Worm (Caenorhabditis elegans) whole organism, L3 larva: Measurements from ENCODE around the gene F55A11.4.

Experiments used
- R02D3.7 ChIP-seq: fragments of 150-350 bp; optimal IDR thresholded peaks from 2 replicates; lab custom pipeline; 2014; ENCODE audit warnings: missing biosample characterization, missing genetic modification characterization
- ZK546.5 ChIP-seq: sonication (generic microtip); optimal IDR thresholded peaks from 2 replicates; lab custom pipeline; 2017; ENCODE audit warnings: missing biosample characterization, missing genetic modification characterization
- aly-2 ChIP-seq: fragments of 150-350 bp; optimal IDR thresholded peaks from 2 replicates; lab custom pipeline; 2014; ENCODE audit warnings: missing biosample characterization, missing genetic modification characterization
- ceh-16 ChIP-seq: sonication (generic microtip); optimal IDR thresholded peaks from 2 replicates; lab custom pipeline; 2017; ENCODE audit warnings: missing biosample characterization, missing genetic modification characterization
- ceh-28 ChIP-seq: fragments of 150-350 bp; optimal IDR thresholded peaks from 2 replicates; lab custom pipeline; 2014; ENCODE audit warnings: missing biosample characterization, missing genetic modification reagents, missing genetic modification characterization
- ceh-9 ChIP-seq: sonication (generic microtip); optimal IDR thresholded peaks from 2 replicates; lab custom pipeline; 2018; ENCODE audit warnings: missing biosample characterization, missing genetic modification characterization
- daf-12 ChIP-seq: fragments of 150-350 bp; optimal IDR thresholded peaks from 2 replicates; lab custom pipeline; 2014; ENCODE audit warnings: missing biosample characterization, missing genetic modification reagents, missing genetic modification characterization
- egl-27 ChIP-seq: sonication (generic microtip); optimal IDR thresholded peaks from 4 replicates; lab custom pipeline; 2017; ENCODE audit warnings: missing biosample characterization, missing genetic modification reagents, missing genetic modification characterization
- egl-5 ChIP-seq: fragments of 150-350 bp; optimal IDR thresholded peaks from 2 replicates; lab custom pipeline; 2017; ENCODE audit warnings: missing biosample characterization, missing genetic modification reagents, missing genetic modification characterization, inconsistent platforms
- elt-2 ChIP-seq: sonication (generic microtip); optimal IDR thresholded peaks from 2 replicates; lab custom pipeline; 2016; ENCODE audit warnings: missing genetic modification reagents, mild to moderate bottlenecking, missing genetic modification characterization, missing compliant biosample characterization
- elt-3 ChIP-seq, 3 experiments: fragments of 150-350 bp in 1 of 3; sonication (generic microtip) in 2 of 3; optimal IDR thresholded peaks; 2 replicates in 2 of 3; 4 replicates in 1 of 3; lab custom pipeline; 2014 to 2017; ENCODE audit warnings: missing biosample characterization in 3 of 3, missing genetic modification characterization in 3 of 3
- eor-1 ChIP-seq, 2 experiments: fragments of 150-350 bp; optimal IDR thresholded peaks; 2 replicates each; lab custom pipeline; 2014 to 2018; ENCODE audit warnings: missing biosample characterization in 2 of 2, missing genetic modification characterization in 2 of 2
- fkh-10 ChIP-seq: sonication (generic microtip); optimal IDR thresholded peaks from 2 replicates; lab custom pipeline; 2017; ENCODE audit warnings: missing biosample characterization, missing genetic modification reagents, missing genetic modification characterization
- fkh-2 ChIP-seq: fragments of 150-350 bp; optimal IDR thresholded peaks from 2 replicates; lab custom pipeline; 2014; ENCODE audit warnings: missing biosample characterization, missing genetic modification reagents, missing genetic modification characterization
- fos-1 ChIP-seq: fragments of 150-350 bp; optimal IDR thresholded peaks from 2 replicates; lab custom pipeline; 2014; ENCODE audit warnings: missing biosample characterization, missing genetic modification characterization
- hmg-11 ChIP-seq: sonication (generic microtip); optimal IDR thresholded peaks from 2 replicates; lab custom pipeline; 2016; ENCODE audit warnings: missing genetic modification characterization, missing compliant biosample characterization
- jun-1 ChIP-seq: fragments of 150-350 bp; optimal IDR thresholded peaks from 2 replicates; lab custom pipeline; 2014; ENCODE audit warnings: missing biosample characterization, missing genetic modification reagents, missing genetic modification characterization
- lin-15B ChIP-seq: fragments of 150-350 bp; optimal IDR thresholded peaks from 2 replicates; lab custom pipeline; 2014; ENCODE audit warnings: missing biosample characterization, missing genetic modification characterization
- lin-39 ChIP-seq: fragments of 150-350 bp; optimal IDR thresholded peaks from 2 replicates; lab custom pipeline; 2018; ENCODE audit warnings: missing biosample characterization, missing genetic modification reagents, missing genetic modification characterization
- mml-1 ChIP-seq: fragments of 150-350 bp; sonication (generic microtip); optimal IDR thresholded peaks from 3 replicates; lab custom pipeline; 2014; ENCODE audit warnings: missing biosample characterization, missing genetic modification characterization
- nhr-11 ChIP-seq: fragments of 150-350 bp; optimal IDR thresholded peaks from 2 replicates; lab custom pipeline; 2014; ENCODE audit warnings: missing biosample characterization, missing genetic modification characterization
- nhr-23 ChIP-seq: fragments of 150-350 bp; optimal IDR thresholded peaks from 2 replicates; lab custom pipeline; 2014; ENCODE audit warnings: missing biosample characterization, missing genetic modification reagents, missing genetic modification characterization
- nhr-25 ChIP-seq: sonication (generic microtip); optimal IDR thresholded peaks from 2 replicates; lab custom pipeline; 2017; ENCODE audit warnings: missing biosample characterization, missing genetic modification characterization
- nhr-28 ChIP-seq: fragments of 150-350 bp; optimal IDR thresholded peaks from 2 replicates; lab custom pipeline; 2014; ENCODE audit warnings: missing biosample characterization, missing genetic modification characterization
- nhr-43 ChIP-seq: sonication (generic microtip); optimal IDR thresholded peaks from 2 replicates; lab custom pipeline; 2016; ENCODE audit warnings: mild to moderate bottlenecking, missing genetic modification characterization, missing compliant biosample characterization; ENCODE audit not compliant: poor library complexity, severe bottlenecking
- nhr-67 ChIP-seq: fragments of 150-350 bp; optimal IDR thresholded peaks from 2 replicates; lab custom pipeline; 2014; ENCODE audit warnings: missing biosample characterization, missing genetic modification characterization
- pha-4 ChIP-seq: fragments of 150-350 bp; optimal IDR thresholded peaks from 2 replicates; lab custom pipeline; 2014; ENCODE audit warnings: missing biosample characterization, missing genetic modification reagents, missing genetic modification characterization
- pqm-1 ChIP-seq: fragments of 150-350 bp; optimal IDR thresholded peaks from 2 replicates; lab custom pipeline; 2017; ENCODE audit warnings: missing biosample characterization, missing genetic modification characterization, inconsistent platforms
- snpc-4 ChIP-seq: fragments of 150-350 bp; optimal IDR thresholded peaks from 2 replicates; lab custom pipeline; 2014; ENCODE audit warnings: missing biosample characterization, missing genetic modification characterization
- tbx-2 ChIP-seq: sonication (generic microtip); optimal IDR thresholded peaks from 2 replicates; lab custom pipeline; 2016; ENCODE audit warnings: mild to moderate bottlenecking, missing genetic modification characterization, missing compliant biosample characterization
- unc-39 ChIP-seq: sonication (generic microtip); optimal IDR thresholded peaks from 4 replicates; lab custom pipeline; 2017; ENCODE audit warnings: missing biosample characterization, missing genetic modification characterization
- zag-1 ChIP-seq: fragments of 150-350 bp; optimal IDR thresholded peaks from 2 replicates; lab custom pipeline; 2014; ENCODE audit warnings: missing biosample characterization, missing genetic modification characterization
- ztf-11 ChIP-seq: fragments of 150-350 bp; optimal IDR thresholded peaks from 2 replicates; lab custom pipeline; 2014; ENCODE audit warnings: missing biosample characterization, missing genetic modification characterization

Gene F55A11.4

DNA sequence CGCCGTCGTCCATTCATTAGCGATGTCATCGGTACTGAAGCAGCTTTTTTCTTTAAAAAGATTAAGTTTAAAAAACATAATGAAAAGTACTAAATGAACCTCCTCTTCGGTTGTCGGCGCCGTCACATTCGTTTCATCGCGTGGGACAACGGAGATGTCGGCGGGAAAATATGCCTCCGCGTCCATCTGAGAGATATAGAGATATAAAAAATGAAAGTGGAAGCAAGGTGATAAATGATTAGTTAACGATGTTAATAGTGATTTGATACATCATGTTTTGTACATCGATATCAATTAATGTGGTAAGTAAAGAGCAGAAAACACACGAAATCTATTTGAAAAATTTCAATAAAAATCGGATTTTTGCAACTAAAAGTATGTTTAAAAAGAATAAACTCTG lies 17.0 kb downstream of the F55A11.4 start, which contains the start of gene F55A11.7:
Gene F55A11.7 (minus strand): TSS at position 186 of the 400 bp plus-strand sequence.
- TF ChIP-seq nhr-23 (tag; lab: Kevin White, UChicago) (no peak), fos-1 (no peak), hmg-11 (tag; lab: Kevin White, UChicago) (no peak), pha-4 (tag; lab: Kevin White, UChicago) (no peak), nhr-43 (no peak), ceh-28 (tag; lab: Kevin White, UChicago) (no peak), aly-2 (no peak), tbx-2 (tag; lab: Kevin White, UChicago) (no peak), zag-1 (tag; lab: Kevin White, UChicago) (no peak), nhr-11 (tag; lab: Kevin White, UChicago) (no peak), egl-27 (no peak), lin-39 (tag; lab: Kevin White, UChicago) (no peak), R02D3.7 (tag; lab: Kevin White, UChicago) (no peak), fkh-2 (tag; lab: Kevin White, UChicago) (no peak), snpc-4 (tag; lab: Kevin White, UChicago) (no peak), elt-3 (tag; optimal IDR thresholded peaks at IDR 0.05; lab: Kevin White, UChicago) (no peak), nhr-28 (tag; lab: Kevin White, UChicago) (no peak)

DNA sequence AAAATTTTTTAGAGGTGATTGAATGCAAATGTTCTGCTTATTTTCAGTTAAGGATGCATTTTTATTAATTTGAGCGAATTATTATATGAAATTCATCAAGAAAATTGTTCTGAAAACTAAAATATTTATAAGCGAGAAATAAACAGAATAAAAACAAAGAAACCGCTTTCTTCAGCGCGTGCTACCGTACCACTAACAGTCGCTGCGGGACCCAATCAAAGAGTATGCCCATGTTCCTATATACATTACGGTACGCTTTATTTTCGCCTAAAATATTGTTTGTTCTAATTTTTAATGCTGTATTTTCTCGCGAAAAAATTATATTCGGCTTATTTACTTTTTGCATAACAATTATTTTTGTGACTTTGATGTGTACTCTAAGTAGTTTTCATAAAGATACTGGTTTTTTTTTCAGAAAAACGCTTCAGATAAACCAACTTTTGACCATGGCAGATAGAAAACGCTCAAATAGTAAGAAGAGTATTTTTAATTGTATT lies 17.5 kb downstream of the F55A11.4 start, which contains the start of gene F55A11.8:
Gene F55A11.8 (plus strand): TSS at position 447 of the 497 bp plus-strand sequence.
- TF ChIP-seq R02D3.7 (tag; lab: Kevin White, UChicago) (no peak), aly-2 (no peak), unc-39 (tag; lab: Kevin White, UChicago) (no peak), tbx-2 (tag; lab: Kevin White, UChicago) (no peak), pqm-1 (tag; lab: Kevin White, UChicago) (no peak), nhr-23 (tag; lab: Kevin White, UChicago) (no peak), fos-1 (no peak), eor-1 (tag; optimal IDR thresholded peaks at IDR 0.05; lab: Kevin White, UChicago) (no peak), fkh-10 (GFP tag; lab: Kevin White, UChicago) (no peak), mml-1 (no peak), hmg-11 (tag; lab: Kevin White, UChicago) (no peak), daf-12 (tag; lab: Kevin White, UChicago) (no peak), jun-1 (tag; lab: Kevin White, UChicago) (no peak), egl-5 (tag; lab: Kevin White, UChicago) (no peak), elt-2 (no peak), ceh-16 (no peak), nhr-67 (tag; lab: Kevin White, UChicago) (no peak)
- TF ChIP-seq, all 47 proteins: peak for 0

DNA sequence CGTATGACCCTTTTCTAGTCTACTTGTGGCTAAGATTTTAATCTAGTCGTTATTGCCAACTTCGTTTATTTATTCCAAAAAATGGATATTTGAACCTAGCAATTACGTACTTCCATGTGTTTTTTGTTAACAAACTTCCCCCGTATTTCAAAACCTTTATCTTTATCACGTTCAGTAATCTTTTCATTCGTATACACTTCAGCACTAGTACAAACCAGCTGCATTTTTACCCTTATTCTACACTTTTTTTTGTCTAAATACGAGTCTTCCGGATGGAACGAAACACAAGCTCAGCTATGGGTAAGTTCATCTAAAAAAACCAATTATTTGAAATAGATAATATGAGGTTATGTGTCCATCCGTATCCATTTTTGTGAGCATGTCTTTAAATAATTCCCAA lies 19.2 kb downstream of the F55A11.4 start, which contains the start of gene D2023.1:
Gene D2023.1 (plus strand): TSS at position 77 of the 400 bp plus-strand sequence.
- no peak for TF ChIP-seq nhr-67 (tag; lab: Kevin White, UChicago)
- TF ChIP-seq tbx-2 (tag; lab: Kevin White, UChicago), result no peak
- no peak for TF ChIP-seq daf-12 (tag; lab: Kevin White, UChicago)
- no peak for TF ChIP-seq unc-39 (tag; lab: Kevin White, UChicago)
- no peak for TF ChIP-seq lin-15B (tag; lab: Kevin White, UChicago)
- TF ChIP-seq ceh-9 (tag; lab: Kevin White, UChicago), result no peak
- no peak for TF ChIP-seq fkh-2 (tag; lab: Kevin White, UChicago)
- no peak for TF ChIP-seq nhr-11 (tag; lab: Kevin White, UChicago)
- TF ChIP-seq ZK546.5 (tag; lab: Kevin White, UChicago), result no peak
- TF ChIP-seq pqm-1 (tag; lab: Kevin White, UChicago), result no peak

DNA sequence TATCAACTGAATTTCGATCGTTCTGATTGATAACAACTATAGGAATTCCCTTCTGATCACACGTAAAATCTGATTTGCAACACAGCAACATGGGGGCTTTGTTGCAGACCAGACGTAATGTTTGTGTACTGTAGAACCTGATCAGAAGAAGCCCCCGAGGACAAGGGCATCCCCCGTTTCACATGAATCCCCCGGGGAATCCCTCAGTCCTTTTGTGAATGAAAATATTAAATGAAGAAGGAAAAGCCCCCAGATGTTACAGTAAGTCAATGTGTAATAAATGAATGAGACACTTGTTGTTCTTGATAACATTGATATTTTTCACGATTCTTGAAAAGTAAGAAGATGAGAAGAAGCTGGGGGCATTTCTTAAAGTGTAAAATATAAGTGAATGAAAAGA lies 23.9 kb downstream of the F55A11.4 start:
- no peak for TF ChIP-seq R02D3.7 (tag; lab: Kevin White, UChicago)
- TF ChIP-seq fkh-2 (tag; lab: Kevin White, UChicago), result no peak
- no peak for TF ChIP-seq ceh-28 (tag; lab: Kevin White, UChicago)
- TF ChIP-seq pqm-1 (tag; lab: Kevin White, UChicago), result no peak
- TF ChIP-seq nhr-25 (tag; lab: Kevin White, UChicago), result peak; percentile 64
- no peak for TF ChIP-seq fos-1
- no peak for TF ChIP-seq zag-1 (tag; lab: Kevin White, UChicago)
- no peak for TF ChIP-seq tbx-2 (tag; lab: Kevin White, UChicago)
- TF ChIP-seq nhr-28 (tag; lab: Kevin White, UChicago), result no peak
- peak; percentile 52 for TF ChIP-seq nhr-43
- TF ChIP-seq ztf-11 (tag; lab: Kevin White, UChicago), result no peak
- TF ChIP-seq, all 47 proteins: peak for 2
